Worm (Caenorhabditis elegans) whole organism, L2 larva: ENCODE results near the gene cup-14.
A peak's percentile ranks its signal among the peaks of the same experiment; 100 is the strongest.

Experiments used
- C34F6.9 ChIP-seq: fragments of 150-350 bp; optimal IDR thresholded peaks from 2 replicates; lab custom pipeline; 2014; ENCODE audit warnings: missing biosample characterization, missing genetic modification characterization
- F13H6.1 ChIP-seq: sonication (generic microtip); optimal IDR thresholded peaks from 2 replicates; lab custom pipeline; 2016; ENCODE audit warnings: missing genetic modification characterization, missing compliant biosample characterization
- R02D3.7 ChIP-seq: fragments of 150-350 bp; optimal IDR thresholded peaks from 2 replicates; lab custom pipeline; 2014; ENCODE audit warnings: missing biosample characterization, missing genetic modification characterization
- Y55F3AM.14 ChIP-seq: fragments of 200-800 bp; sonication (Bioruptor generic); optimal IDR thresholded peaks from 2 replicates; lab custom pipeline; 2018; ENCODE audit warnings: mild to moderate bottlenecking, missing genetic modification characterization, missing compliant biosample characterization
- aly-2 ChIP-seq: fragments of 150-350 bp; optimal IDR thresholded peaks from 2 replicates; lab custom pipeline; 2014; ENCODE audit warnings: missing biosample characterization, missing genetic modification characterization
- crh-2 ChIP-seq: sonication (generic microtip); optimal IDR thresholded peaks from 2 replicates; lab custom pipeline; 2017; ENCODE audit warnings: missing biosample characterization, missing genetic modification characterization
- egl-27 ChIP-seq: sonication (generic microtip); optimal IDR thresholded peaks from 3 replicates; lab custom pipeline; 2017; ENCODE audit warnings: missing biosample characterization, missing genetic modification reagents, missing genetic modification characterization
- elt-1 ChIP-seq: fragments of 150-350 bp; optimal IDR thresholded peaks from 2 replicates; lab custom pipeline; 2014; ENCODE audit warnings: missing biosample characterization, missing genetic modification characterization
- fos-1 ChIP-seq: fragments of 150-350 bp; optimal IDR thresholded peaks from 2 replicates; lab custom pipeline; 2014; ENCODE audit warnings: missing biosample characterization, missing genetic modification characterization
- lin-13 ChIP-seq: fragments of 150-350 bp; optimal IDR thresholded peaks from 2 replicates; lab custom pipeline; 2014; ENCODE audit warnings: missing biosample characterization, missing genetic modification reagents, missing genetic modification characterization
- lin-39 ChIP-seq: fragments of 150-350 bp; optimal IDR thresholded peaks from 2 replicates; lab custom pipeline; 2014; ENCODE audit warnings: missing biosample characterization, missing genetic modification reagents, missing genetic modification characterization
- lsy-2 ChIP-seq, 2 experiments: fragments of 150-350 bp in 1 of 2; sonication (generic microtip) in 1 of 2; optimal IDR thresholded peaks; 2 replicates each; lab custom pipeline; 2014 to 2017; ENCODE audit warnings: missing biosample characterization in 2 of 2, missing genetic modification characterization in 2 of 2
- mab-5 ChIP-seq: fragments of 150-350 bp; optimal IDR thresholded peaks from 2 replicates; lab custom pipeline; 2014; ENCODE audit warnings: missing biosample characterization, missing genetic modification characterization
- mbf-1 ChIP-seq: sonication (generic microtip); optimal IDR thresholded peaks from 2 replicates; lab custom pipeline; 2017; ENCODE audit warnings: missing biosample characterization, missing genetic modification characterization
- mdl-1 ChIP-seq, 2 experiments: fragments of 150-350 bp in 1 of 2; sonication (generic microtip) in 1 of 2; optimal IDR thresholded peaks; 2 replicates each; lab custom pipeline; 2017; ENCODE audit warnings: missing biosample characterization in 2 of 2, missing genetic modification characterization in 2 of 2
- nhr-10 ChIP-seq: sonication (generic microtip); optimal IDR thresholded peaks from 2 replicates; lab custom pipeline; 2017; ENCODE audit warnings: missing biosample characterization, missing genetic modification characterization
- nhr-12 ChIP-seq: fragments of 150-350 bp; optimal IDR thresholded peaks from 2 replicates; lab custom pipeline; 2014; ENCODE audit warnings: missing biosample characterization, missing genetic modification characterization
- nhr-129 ChIP-seq: fragments of 150-350 bp; optimal IDR thresholded peaks from 2 replicates; lab custom pipeline; 2014; ENCODE audit warnings: missing biosample characterization, missing genetic modification characterization
- nhr-21 ChIP-seq: fragments of 150-350 bp; optimal IDR thresholded peaks from 2 replicates; lab custom pipeline; 2014; ENCODE audit warnings: missing biosample characterization, missing genetic modification characterization
- nhr-237 ChIP-seq: fragments of 150-350 bp; optimal IDR thresholded peaks from 2 replicates; lab custom pipeline; 2014; ENCODE audit warnings: missing biosample characterization, missing genetic modification characterization
- nhr-25 ChIP-seq: fragments of 150-350 bp; sonication (generic microtip); optimal IDR thresholded peaks from 3 replicates; lab custom pipeline; 2014; ENCODE audit warnings: missing biosample characterization, missing genetic modification characterization
- nhr-6 ChIP-seq: fragments of 150-350 bp; optimal IDR thresholded peaks from 2 replicates; lab custom pipeline; 2014; ENCODE audit warnings: missing biosample characterization, missing genetic modification characterization
- nhr-77 ChIP-seq: fragments of 150-350 bp; optimal IDR thresholded peaks from 2 replicates; lab custom pipeline; 2014; ENCODE audit warnings: missing biosample characterization, missing genetic modification characterization
- peb-1 ChIP-seq: fragments of 150-350 bp; optimal IDR thresholded peaks from 2 replicates; lab custom pipeline; 2014; ENCODE audit warnings: missing biosample characterization, missing genetic modification characterization
- sem-4 ChIP-seq: fragments of 150-350 bp; optimal IDR thresholded peaks from 2 replicates; lab custom pipeline; 2014; ENCODE audit warnings: missing biosample characterization, missing genetic modification reagents, missing genetic modification characterization
- skn-1 ChIP-seq: sonication (generic microtip); optimal IDR thresholded peaks from 2 replicates; lab custom pipeline; 2017; ENCODE audit warnings: missing biosample characterization, missing genetic modification characterization
- sma-3 ChIP-seq: sonication (generic microtip); optimal IDR thresholded peaks from 2 replicates; lab custom pipeline; 2016; ENCODE audit warnings: missing genetic modification reagents, missing genetic modification characterization, missing compliant biosample characterization
- sma-9 ChIP-seq, 2 experiments: fragments of 150-350 bp in 1 of 2; sonication (generic microtip) in 1 of 2; optimal IDR thresholded peaks; 2 replicates each; lab custom pipeline; 2014 to 2016; ENCODE audit warnings: missing genetic modification characterization in 2 of 2, mild to moderate bottlenecking in 1 of 2, missing biosample characterization in 1 of 2, missing compliant biosample characterization in 1 of 2, missing genetic modification reagents in 1 of 2, moderate library complexity in 1 of 2
- snpc-4 ChIP-seq: fragments of 150-350 bp; optimal IDR thresholded peaks from 2 replicates; lab custom pipeline; 2014; ENCODE audit warnings: missing biosample characterization, missing genetic modification characterization
- unc-55 ChIP-seq: fragments of 150-350 bp; sonication (generic microtip); optimal IDR thresholded peaks from 3 replicates; lab custom pipeline; 2014; ENCODE audit warnings: missing biosample characterization, missing genetic modification reagents, missing genetic modification characterization
- unc-62 ChIP-seq: fragments of 150-350 bp; optimal IDR thresholded peaks from 2 replicates; lab custom pipeline; 2014; ENCODE audit warnings: missing biosample characterization, missing genetic modification reagents, missing genetic modification characterization
- ztf-1 ChIP-seq: fragments of 200-800 bp; sonication (Bioruptor generic); conservative IDR thresholded peaks from 2 replicates; pipeline ENCODE4 v1.3.6; 2022; ENCODE audit warnings: missing genetic modification characterization, missing compliant biosample characterization

Gene cup-14

ce11 chrII:13908592-13908991 is 36.6 kb upstream of the cup-14 start, which contains the start of gene citk-1 (continued):
- TF ChIP-seq mbf-1 (tag; lab: Kevin White, UChicago) (no peak), R02D3.7 (no peak), sem-4 (tag; lab: Kevin White, UChicago) (no peak)

- TF ChIP-seq nhr-6 (no peak), R02D3.7 (no peak)
These were observed 35.6 kb upstream of the cup-14 start for ce11 chrII:13907615-13908014.

- TF ChIP-seq egl-27 (tag; lab: Kevin White, UChicago) (no peak), Y55F3AM.14 (peak; percentile 29), C34F6.9 (tag; lab: Kevin White, UChicago) (peak; percentile 19), sma-9 (GFP tag; optimal IDR thresholded peaks at IDR 0.05; lab: Kevin White, UChicago) (peak; percentile 38), sma-9 (tag; optimal IDR thresholded peaks at IDR 0.05; lab: Kevin White, UChicago) (no peak), nhr-77 (tag; lab: Kevin White, UChicago) (no peak), snpc-4 (tag; lab: Kevin White, UChicago) (no peak), elt-1 (tag; lab: Kevin White, UChicago) (no peak), nhr-12 (tag; lab: Kevin White, UChicago) (no peak), mbf-1 (tag; lab: Kevin White, UChicago) (no peak), nhr-25 (tag; lab: Kevin White, UChicago) (no peak), lsy-2 (tag; optimal IDR thresholded peaks at IDR 0.05; lab: Kevin White, UChicago) (peak in 1 of 2 experiments; percentile 49), mab-5 (tag; lab: Kevin White, UChicago) (no peak), F13H6.1 (peak; percentile 36), peb-1 (tag; lab: Kevin White, UChicago) (no peak), nhr-129 (tag; lab: Kevin White, UChicago) (peak; percentile 23), aly-2 (tag; lab: Kevin White, UChicago) (no peak), mdl-1 (tag; optimal IDR thresholded peaks at IDR 0.05; lab: Kevin White, UChicago) (peak in 1 of 2 experiments; percentile 47)
These were observed 31.4 kb upstream of the cup-14 start for ce11 chrII:13903482-13903881.

ce11 chrII:13902014-13902413 is 30.0 kb upstream of the cup-14 start, which contains the start of gene W02B8.1:
TSS of gene W02B8.1 (minus strand) at chrII:13902114.
- TF ChIP-seq ztf-1 (no peak), nhr-237 (no peak)

ce11 chrII:13899777-13900176 is 27.7 kb upstream of the cup-14 start:
- no peak for TF ChIP-seq fos-1 (tag; lab: Kevin White, UChicago)
- no peak for TF ChIP-seq nhr-12 (tag; lab: Kevin White, UChicago)
- no peak for TF ChIP-seq peb-1 (tag; lab: Kevin White, UChicago)

ce11 chrII:13896279-13896774 is 24.3 kb upstream of the cup-14 start:
- no peak for TF ChIP-seq egl-27 (tag; lab: Kevin White, UChicago)
- TF ChIP-seq lin-13 = no peak
- TF ChIP-seq nhr-10 (tag; lab: Kevin White, UChicago) = no peak
- no peak for TF ChIP-seq sma-3 (GFP tag; lab: Kevin White, UChicago)
- no peak for TF ChIP-seq unc-55 (GFP tag; lab: Kevin White, UChicago)
- no peak for TF ChIP-seq skn-1 (tag; lab: Kevin White, UChicago)
- no peak for TF ChIP-seq lin-39 (tag; lab: Kevin White, UChicago)
- TF ChIP-seq nhr-129 (tag; lab: Kevin White, UChicago) = no peak
- TF ChIP-seq unc-62 (GFP tag; lab: Kevin White, UChicago) = no peak
- TF ChIP-seq nhr-21 = no peak
- TF ChIP-seq snpc-4 (tag; lab: Kevin White, UChicago) = no peak
- no peak for TF ChIP-seq crh-2 (tag; lab: Kevin White, UChicago)
- no peak for TF ChIP-seq elt-1 (tag; lab: Kevin White, UChicago)
- no peak for TF ChIP-seq peb-1 (tag; lab: Kevin White, UChicago)
- TF ChIP-seq R02D3.7 = no peak
- no peak for TF ChIP-seq sma-9 (GFP tag; optimal IDR thresholded peaks at IDR 0.05; lab: Kevin White, UChicago)
- TF ChIP-seq sma-9 (tag; optimal IDR thresholded peaks at IDR 0.05; lab: Kevin White, UChicago) = no peak
- TF ChIP-seq Y55F3AM.14 = no peak
